Fruit fly (Drosophila melanogaster): ENCODE measurements around the gene Flo2.
A peak's percentile ranks its signal among the peaks of the same experiment; 100 is the strongest.

The Flo2 gene

dm6 chrX:14909658-14910378 is 70.6 kb downstream of the Flo2 start, which contains the start of gene fiz:
TSS of gene fiz (minus strand) at chrX:14909708.
- TF ChIP-seq CG15479 (GFP tag; optimal IDR thresholded peaks at IDR 0.05) (no peak), eve (GFP tag; optimal IDR thresholded peaks at IDR 0.05) (no peak), exex (tag; optimal IDR thresholded peaks at IDR 0.05) (no peak), peb (GFP tag; IDR thresholded peaks at IDR 0.05) (no peak), cwo (GFP tag; optimal IDR thresholded peaks at IDR 0.05) (no peak), ab (GFP tag; optimal IDR thresholded peaks at IDR 0.05) (no peak), Dll (GFP tag; IDR thresholded peaks at IDR 0.05; ENCODE audit: partially characterized antibody) (no peak), E2f1 (GFP tag; IDR thresholded peaks at IDR 0.05) (no peak), fd96Cb (tag; optimal IDR thresholded peaks at IDR 0.05) (no peak), gcm (GFP tag; optimal IDR thresholded peaks at IDR 0.05) (no peak), dmrt11E (tag; optimal IDR thresholded peaks at IDR 0.05) (no peak), Hr3 (GFP tag; optimal IDR thresholded peaks at IDR 0.05) (no peak), lab (GFP tag; optimal IDR thresholded peaks at IDR 0.05) (no peak), tll (GFP tag; optimal IDR thresholded peaks at IDR 0.05) (no peak), Atf-2 (GFP tag; optimal IDR thresholded peaks at IDR 0.05) (no peak), CG17568 (GFP tag; optimal IDR thresholded peaks at IDR 0.05) (no peak), shn (GFP tag; optimal IDR thresholded peaks at IDR 0.05) (no peak), CG13296 (GFP tag; optimal IDR thresholded peaks at IDR 0.05) (no peak), ken (GFP tag; IDR thresholded peaks at IDR 0.05) (no peak), al (GFP tag; IDR thresholded peaks at IDR 0.05) (no peak), hkb (optimal IDR thresholded peaks at IDR 0.05) (no peak), hkb (GFP tag; IDR thresholded peaks at IDR 0.05) (no peak), bbx (GFP tag; IDR thresholded peaks at IDR 0.05; ENCODE audit: partially characterized antibody) (no peak), slp2 (GFP tag; optimal IDR thresholded peaks at IDR 0.05) (no peak), CG42726 (GFP tag; IDR thresholded peaks at IDR 0.05; ENCODE audit: partially characterized antibody) (no peak), Dref (GFP tag; IDR thresholded peaks at IDR 0.05) (no peak), CG3847 (GFP tag; IDR thresholded peaks at IDR 0.05) (no peak), chinmo (GFP tag; IDR thresholded peaks at IDR 0.05; ENCODE audit: partially characterized antibody) (0 out of 4 replicates have a peak, but pooled peaks have one; percentile 40), zf30C (GFP tag; optimal IDR thresholded peaks at IDR 0.05) (no peak), CG10543 (GFP tag; optimal IDR thresholded peaks at IDR 0.05) (no peak), CG13287 (GFP tag; IDR thresholded peaks at IDR 0.05; ENCODE audit: partially characterized antibody) (no peak), Awh (GFP tag; IDR thresholded peaks at IDR 0.05) (no peak), CG34376 (GFP tag; optimal IDR thresholded peaks at IDR 0.05) (no peak), CG10274 (GFP tag; optimal IDR thresholded peaks at IDR 0.05) (peak; percentile 39), ase (GFP tag; IDR thresholded peaks at IDR 0.05) (no peak), CG4328 (GFP tag; optimal IDR thresholded peaks at IDR 0.05) (no peak), ind (GFP tag; optimal IDR thresholded peaks at IDR 0.05) (no peak), CG9437 (GFP tag; optimal IDR thresholded peaks at IDR 0.05) (no peak), Fer1 (GFP tag; optimal IDR thresholded peaks at IDR 0.05) (no peak), CTCF (GFP tag; optimal IDR thresholded peaks at IDR 0.05) (peak; percentile 88), CG10321 (GFP tag; IDR thresholded peaks at IDR 0.05) (no peak), CG31441 (GFP tag; IDR thresholded peaks at IDR 0.05) (no peak), CG34224 (GFP tag; IDR thresholded peaks at IDR 0.05; ENCODE audit: partially characterized antibody) (no peak), ato (GFP tag; IDR thresholded peaks at IDR 0.05; ENCODE audit: partially characterized antibody) (no peak), Bgb (GFP tag; IDR thresholded peaks at IDR 0.05; ENCODE audit: partially characterized antibody) (no peak), CG1233 (GFP tag; optimal IDR thresholded peaks at IDR 0.05) (no peak), otp (GFP tag; IDR thresholded peaks at IDR 0.05) (no peak; the same call in 2 of the 3 replicates), CG6254 (GFP tag; optimal IDR thresholded peaks at IDR 0.05) (no peak), sd (tag; optimal IDR thresholded peaks at IDR 0.05) (peak; percentile 9), crp (GFP tag; optimal IDR thresholded peaks at IDR 0.05) (no peak)
